Fruit fly (Drosophila melanogaster) whole organism, prepupa: ENCODE results near the gene cac.
A peak's percentile ranks its signal among the peaks of the same experiment; 100 is the strongest.

Source experiments
- Blimp-1 ChIP-seq: fragments of 200-800 bp; sonication (Bioruptor generic); optimal IDR thresholded peaks from 3 replicates; lab custom pipeline; 2017; ENCODE audit warnings: missing biosample characterization, missing genetic modification characterization, mild to moderate bottlenecking, moderate library complexity, missing genetic modification reagents
- CG10669 ChIP-seq: fragments of 200-800 bp; sonication (Bioruptor generic); optimal IDR thresholded peaks from 3 replicates; lab custom pipeline; 2018; ENCODE audit warnings: missing biosample characterization, mild to moderate bottlenecking, missing genetic modification characterization, moderate library complexity
- CG11294 ChIP-seq: fragments of 200-800 bp; sonication (Bioruptor generic); IDR thresholded peaks from 2 replicates; pipeline ENCODE4 v1.3.6; 2022; ENCODE audit warnings: missing biosample characterization, missing genetic modification characterization
- CG11762 ChIP-seq: fragments of 200-800 bp; sonication (Bioruptor generic); optimal IDR thresholded peaks from 3 replicates; lab custom pipeline; 2016; ENCODE audit warnings: missing biosample characterization, missing genetic modification characterization; ENCODE audit not compliant: insufficient read depth
- CG11902 ChIP-seq: fragments of 200-800 bp; sonication (Bioruptor generic); optimal IDR thresholded peaks from 3 replicates; lab custom pipeline; 2016; ENCODE audit warnings: missing biosample characterization, missing genetic modification characterization
- CG15336 ChIP-seq: fragments of 200-800 bp; sonication (Bioruptor generic); IDR thresholded peaks from 2 replicates; pipeline ENCODE4 v1.3.6; 2022; ENCODE audit warnings: missing biosample characterization, missing genetic modification characterization
- CG16779 ChIP-seq: fragments of 200-800 bp; sonication (Bioruptor generic); optimal IDR thresholded peaks from 3 replicates; lab custom pipeline; 2017; ENCODE audit warnings: missing biosample characterization, mild to moderate bottlenecking, missing genetic modification characterization
- CG3032 ChIP-seq: fragments of 200-800 bp; optimal IDR thresholded peaks from 2 replicates; lab custom pipeline; 2019; ENCODE audit warnings: missing biosample characterization, mild to moderate bottlenecking, missing genetic modification characterization, moderate library complexity
- CG32006 ChIP-seq: fragments of 200-800 bp; sonication (Bioruptor generic); optimal IDR thresholded peaks from 3 replicates; lab custom pipeline; 2017; ENCODE audit warnings: missing biosample characterization, mild to moderate bottlenecking, missing genetic modification characterization
- CG6163 ChIP-seq: fragments of 200-800 bp; sonication (Bioruptor generic); IDR thresholded peaks from 3 replicates; pipeline ENCODE4 v1.3.6; 2022; ENCODE audit warnings: missing biosample characterization, missing genetic modification characterization
- CG6276 ChIP-seq: fragments of 200-800 bp; sonication (Bioruptor generic); optimal IDR thresholded peaks from 2 replicates; lab custom pipeline; 2017; ENCODE audit warnings: missing biosample characterization, mild to moderate bottlenecking, missing genetic modification characterization
- CG6792 ChIP-seq: fragments of 200-800 bp; sonication (Bioruptor generic); optimal IDR thresholded peaks from 3 replicates; lab custom pipeline; 2016; ENCODE audit warnings: missing biosample characterization, missing genetic modification characterization
- CG6808 ChIP-seq: fragments of 200-800 bp; sonication (Bioruptor generic); optimal IDR thresholded peaks from 3 replicates; lab custom pipeline; 2017; ENCODE audit warnings: missing biosample characterization, missing genetic modification characterization, mild to moderate bottlenecking, moderate library complexity, missing genetic modification reagents
- CG6854 ChIP-seq: fragments of 200-800 bp; sonication (Bioruptor generic); optimal IDR thresholded peaks from 2 replicates; lab custom pipeline; 2017; ENCODE audit warnings: missing biosample characterization, mild to moderate bottlenecking, missing genetic modification characterization
- CG7368 ChIP-seq: fragments of 200-800 bp; sonication (Bioruptor generic); optimal IDR thresholded peaks from 3 replicates; lab custom pipeline; 2016; ENCODE audit warnings: missing biosample characterization, missing genetic modification characterization
- CG8119 ChIP-seq: fragments of 200-800 bp; sonication (Bioruptor generic); IDR thresholded peaks from 3 replicates; pipeline ENCODE4 v1.3.6; 2022; ENCODE audit warnings: missing biosample characterization, missing genetic modification characterization
- CG8632 ChIP-seq: fragments of 200-800 bp; sonication (Bioruptor generic); optimal IDR thresholded peaks from 3 replicates; lab custom pipeline; 2016; ENCODE audit warnings: missing biosample characterization, missing genetic modification characterization
- CG9139 ChIP-seq: fragments of 200-800 bp; sonication (Bioruptor generic); optimal IDR thresholded peaks from 3 replicates; lab custom pipeline; 2017; ENCODE audit warnings: missing biosample characterization, mild to moderate bottlenecking, missing genetic modification characterization
- Eip75B ChIP-seq: fragments of 200-800 bp; sonication (Bioruptor generic); optimal IDR thresholded peaks from 3 replicates; lab custom pipeline; 2016; ENCODE audit warnings: missing biosample characterization, missing genetic modification characterization
- Eip78C ChIP-seq: fragments of 200-800 bp; sonication (Bioruptor generic); peaks from one replicate; lab custom pipeline; 2016; ENCODE audit warnings: missing biosample characterization, missing genetic modification characterization
- Ets21C ChIP-seq: fragments of 200-800 bp; sonication (Bioruptor generic); optimal IDR thresholded peaks from 3 replicates; lab custom pipeline; 2016; ENCODE audit warnings: missing biosample characterization, missing genetic modification characterization
- Ets96B ChIP-seq: fragments of 200-800 bp; optimal IDR thresholded peaks from 2 replicates; lab custom pipeline; 2019; ENCODE audit warnings: missing biosample characterization, mild to moderate bottlenecking, missing genetic modification characterization, moderate library complexity
- Gug ChIP-seq: fragments of 200-800 bp; sonication (Bioruptor generic); IDR thresholded peaks from 2 replicates; pipeline ENCODE4 v1.3.6; 2022; ENCODE audit warnings: missing biosample characterization, missing genetic modification characterization
- Hr39 ChIP-seq: fragments of 200-800 bp; sonication (Bioruptor generic); optimal IDR thresholded peaks from 2 replicates; lab custom pipeline; 2016; ENCODE audit warnings: missing biosample characterization, missing genetic modification characterization
- Hr4 ChIP-seq: fragments of 200-800 bp; sonication (Bioruptor generic); optimal IDR thresholded peaks from 3 replicates; lab custom pipeline; 2016; ENCODE audit warnings: missing biosample characterization, missing genetic modification characterization
- Lpt ChIP-seq: fragments of 200-800 bp; sonication (Bioruptor generic); optimal IDR thresholded peaks from 3 replicates; lab custom pipeline; 2016; ENCODE audit warnings: missing biosample characterization, missing genetic modification characterization
- Sox102F ChIP-seq: fragments of 200-800 bp; sonication (Bioruptor generic); optimal IDR thresholded peaks from 2 replicates; lab custom pipeline; 2016; ENCODE audit warnings: missing biosample characterization, mild to moderate bottlenecking, missing genetic modification characterization
- Sox14 ChIP-seq: fragments of 200-800 bp; sonication (Bioruptor generic); optimal IDR thresholded peaks from 3 replicates; lab custom pipeline; 2016; ENCODE audit warnings: missing biosample characterization, missing genetic modification characterization
- achi ChIP-seq: fragments of 200-800 bp; sonication (Bioruptor generic); optimal IDR thresholded peaks from 3 replicates; lab custom pipeline; 2016; ENCODE audit warnings: missing biosample characterization, missing genetic modification characterization
- acj6 ChIP-seq: fragments of 200-800 bp; sonication (Bioruptor generic); optimal IDR thresholded peaks from 3 replicates; lab custom pipeline; 2016; ENCODE audit warnings: missing biosample characterization, missing genetic modification characterization
- cyc ChIP-seq: fragments of 200-800 bp; sonication (Bioruptor generic); optimal IDR thresholded peaks from 3 replicates; lab custom pipeline; 2016; ENCODE audit warnings: missing biosample characterization, missing genetic modification characterization
- dsx ChIP-seq: fragments of 200-800 bp; optimal IDR thresholded peaks from 3 replicates; lab custom pipeline; 2019; ENCODE audit warnings: missing biosample characterization, mild to moderate bottlenecking, missing genetic modification characterization, moderate library complexity; ENCODE audit not compliant: poor library complexity, severe bottlenecking
- eg ChIP-seq: fragments of 200-800 bp; sonication (Bioruptor generic); IDR thresholded peaks from 3 replicates; pipeline ENCODE4 v1.3.6; 2022; ENCODE audit warnings: missing biosample characterization, missing genetic modification characterization
- esn ChIP-seq: fragments of 200-800 bp; sonication (Bioruptor generic); optimal IDR thresholded peaks from 2 replicates; lab custom pipeline; 2016; ENCODE audit warnings: missing biosample characterization, mild to moderate bottlenecking, missing genetic modification characterization, moderate library complexity
- fd59A ChIP-seq: fragments of 200-800 bp; sonication (Bioruptor generic); optimal IDR thresholded peaks from 2 replicates; lab custom pipeline; 2017; ENCODE audit warnings: missing biosample characterization, mild to moderate bottlenecking, missing genetic modification characterization, missing genetic modification reagents
- fd85E ChIP-seq: fragments of 200-800 bp; sonication (Bioruptor generic); optimal IDR thresholded peaks from 3 replicates; lab custom pipeline; 2016; ENCODE audit warnings: missing biosample characterization, missing genetic modification characterization
- fkh ChIP-seq: fragments of 200-800 bp; sonication (Bioruptor generic); optimal IDR thresholded peaks from 3 replicates; lab custom pipeline; 2017; ENCODE audit warnings: missing biosample characterization, mild to moderate bottlenecking, missing genetic modification characterization, moderate library complexity
- lz ChIP-seq: fragments of 200-800 bp; sonication (Bioruptor generic); optimal IDR thresholded peaks from 3 replicates; lab custom pipeline; 2016; ENCODE audit warnings: missing biosample characterization, missing genetic modification characterization
- net ChIP-seq: fragments of 200-800 bp; sonication (Bioruptor generic); optimal IDR thresholded peaks from 3 replicates; lab custom pipeline; 2016; ENCODE audit warnings: missing biosample characterization, missing genetic modification characterization
- pdm3 ChIP-seq: fragments of 200-800 bp; sonication (Bioruptor generic); optimal IDR thresholded peaks from 3 replicates; lab custom pipeline; 2016; ENCODE audit warnings: missing biosample characterization, missing genetic modification characterization
- salr ChIP-seq, 2 experiments: fragments of 200-800 bp; sonication (Bioruptor generic); optimal IDR thresholded peaks; 3 replicates each; lab custom pipeline; 2016 to 2018; ENCODE audit warnings: missing biosample characterization in 2 of 2, missing genetic modification characterization in 2 of 2, mild to moderate bottlenecking in 1 of 2
- spab ChIP-seq: fragments of 200-800 bp; sonication (Bioruptor generic); optimal IDR thresholded peaks from 2 replicates; lab custom pipeline; 2017; ENCODE audit warnings: missing biosample characterization, mild to moderate bottlenecking, missing genetic modification characterization, missing genetic modification reagents
- ss ChIP-seq, 2 experiments: fragments of 200-800 bp; sonication (Bioruptor generic); optimal IDR thresholded peaks; 2 replicates in 1 of 2; 3 replicates in 1 of 2; lab custom pipeline; 2017 to 2018; ENCODE audit warnings: mild to moderate bottlenecking in 2 of 2, missing biosample characterization in 2 of 2, missing genetic modification characterization in 2 of 2, moderate library complexity in 1 of 2
- svp ChIP-seq: fragments of 200-800 bp; sonication (Bioruptor generic); peaks from one replicate; lab custom pipeline; 2016; ENCODE audit warnings: missing biosample characterization, missing genetic modification characterization
- topi ChIP-seq: fragments of 200-800 bp; sonication (Bioruptor generic); optimal IDR thresholded peaks from 3 replicates; lab custom pipeline; 2016; ENCODE audit warnings: missing biosample characterization, missing genetic modification characterization
- vri ChIP-seq: fragments of 200-800 bp; sonication (Bioruptor generic); optimal IDR thresholded peaks from 3 replicates; lab custom pipeline; 2016; ENCODE audit warnings: missing biosample characterization, mild to moderate bottlenecking, missing genetic modification characterization

The cac gene

dm6 chrX:12007593-12007992 lies 22.7 kb upstream of the cac start:
- TF ChIP-seq fd59A (GFP tag; lab: Kevin White, UChicago): no peak
- TF ChIP-seq Ets21C (GFP tag; lab: Kevin White, UChicago): no peak
- no peak for TF ChIP-seq Eip75B (GFP tag; lab: Kevin White, UChicago)
- TF ChIP-seq CG6792 (GFP tag; lab: Kevin White, UChicago): no peak
- no peak for TF ChIP-seq CG8632 (GFP tag; lab: Kevin White, UChicago)
- TF ChIP-seq CG11294: no peak
- no peak for TF ChIP-seq Gug (GFP tag; lab: Robert Waterston, UW)
- no peak for TF ChIP-seq salr (GFP tag; optimal IDR thresholded peaks at IDR 0.05; lab: Kevin White, UChicago)
- TF ChIP-seq Sox102F (GFP tag; lab: Kevin White, UChicago): no peak
- peak; percentile 71 for TF ChIP-seq Eip78C
- peak; percentile 6 for TF ChIP-seq svp (GFP tag; lab: Kevin White, UChicago)
- TF ChIP-seq CG11762 (GFP tag; lab: Kevin White, UChicago): no peak

- peak; percentile 11 for TF ChIP-seq CG32006 (GFP tag; lab: Kevin White, UChicago)
- peak; percentile 15 for TF ChIP-seq achi (GFP tag; lab: Kevin White, UChicago)
- TF ChIP-seq Eip78C: peak; percentile 82
- TF ChIP-seq CG6854 (GFP tag; lab: Kevin White, UChicago): peak; percentile 26
- TF ChIP-seq Lpt (GFP tag; lab: Kevin White, UChicago): peak; percentile 41
- no peak for TF ChIP-seq Hr39 (GFP tag; lab: Kevin White, UChicago)
- no peak for TF ChIP-seq CG7368
- TF ChIP-seq CG11902 (GFP tag; lab: Kevin White, UChicago): no peak
- TF ChIP-seq esn (GFP tag; lab: Kevin White, UChicago): peak; percentile 26
- no peak for TF ChIP-seq Sox14 (GFP tag; lab: Kevin White, UChicago)
- no peak for TF ChIP-seq lz
- peak; percentile 40 for TF ChIP-seq Ets96B (tag; lab: Kevin White, UChicago)
- TF ChIP-seq CG11762 (GFP tag; lab: Kevin White, UChicago): no peak
- no peak for TF ChIP-seq Blimp-1 (GFP tag; lab: Kevin White, UChicago)
- TF ChIP-seq fkh (GFP tag; lab: Kevin White, UChicago): peak; percentile 11
- TF ChIP-seq Ets21C (GFP tag; lab: Kevin White, UChicago): no peak
- TF ChIP-seq CG9139: peak; percentile 47
- TF ChIP-seq CG16779: peak; percentile 59
- TF ChIP-seq CG6808: peak; percentile 69
- TF ChIP-seq CG6163 (GFP tag; lab: Robert Waterston, UW): peak; percentile 75; the same call in 2 of the 3 replicates
- peak; percentile 32 for TF ChIP-seq CG10669 (GFP tag; lab: Kevin White, UChicago)
- TF ChIP-seq Sox102F (GFP tag; lab: Kevin White, UChicago): peak; percentile 48
- TF ChIP-seq net (GFP tag; lab: Kevin White, UChicago): peak; percentile 29
- TF ChIP-seq CG8119 (GFP tag; lab: Robert Waterston, UW): peak; percentile 57; the same call in 2 of the 3 replicates
- peak; percentile 72 for TF ChIP-seq eg (GFP tag; lab: Robert Waterston, UW)
- peak; percentile 33 for TF ChIP-seq spab (GFP tag; lab: Kevin White, UChicago)
- TF ChIP-seq Eip75B (GFP tag; lab: Kevin White, UChicago): peak; percentile 36
- TF ChIP-seq cyc (GFP tag; lab: Kevin White, UChicago): no peak
- peak; percentile 30 for TF ChIP-seq dsx (GFP tag; lab: Kevin White, UChicago)
- TF ChIP-seq svp (GFP tag; lab: Kevin White, UChicago): peak; percentile 43
- no peak for TF ChIP-seq acj6 (GFP tag; lab: Kevin White, UChicago)
- no peak for TF ChIP-seq Hr4 (GFP tag; lab: Kevin White, UChicago)
- TF ChIP-seq pdm3 (GFP tag; lab: Kevin White, UChicago): peak; percentile 6
- peak in 1 of 2 experiments; percentile 37 for TF ChIP-seq salr (GFP tag; optimal IDR thresholded peaks at IDR 0.05; lab: Kevin White, UChicago)
- peak; percentile 49 to 82 for TF ChIP-seq ss (GFP tag; optimal IDR thresholded peaks at IDR 0.05; lab: Kevin White, UChicago)
- peak; percentile 25 for TF ChIP-seq CG3032
- peak; percentile 10 for TF ChIP-seq topi (GFP tag; lab: Kevin White, UChicago)
- peak; percentile 51 for TF ChIP-seq vri
- peak; percentile 63 for TF ChIP-seq fd85E (GFP tag; lab: Kevin White, UChicago)
- peak; percentile 68; the same call in 1 of the 2 replicates for TF ChIP-seq CG15336 (GFP tag; lab: Robert Waterston, UW)
- peak; percentile 68 for TF ChIP-seq CG6276 (GFP tag; lab: Kevin White, UChicago)
- peak; percentile 25 for TF ChIP-seq CG8632 (GFP tag; lab: Kevin White, UChicago)
- TF ChIP-seq fd59A (GFP tag; lab: Kevin White, UChicago): no peak
Measured at dm6 chrX:12006678-12007441, 22.0 kb upstream of the cac start, which contains the start of gene CG1806. CG1806 (plus strand) TSS chrX:12007176.
